Fruit fly (Drosophila melanogaster) whole organism, embryonic: ENCODE results near the gene Rab8.

Experiments used
- Atf-2 ChIP-seq: fragments of 200-800 bp; sonication (Bioruptor generic); optimal IDR thresholded peaks from 2 replicates; lab custom pipeline; 2016; ENCODE audit warnings: missing biosample characterization, missing genetic modification characterization
- B-H2 ChIP-seq: fragments of 200-800 bp; sonication (Bioruptor generic); optimal IDR thresholded peaks from 2 replicates; lab custom pipeline; 2018; ENCODE audit warnings: missing biosample characterization, mild to moderate bottlenecking, missing genetic modification characterization
- CG10321 ChIP-seq: fragments of 200-800 bp; sonication (Bioruptor generic); IDR thresholded peaks from 2 replicates; pipeline ENCODE4 v1.3.6; 2022; ENCODE audit warnings: missing biosample characterization, missing genetic modification characterization
- CG12769 ChIP-seq: fragments of 200-800 bp; sonication (Bioruptor generic); optimal IDR thresholded peaks from 2 replicates; lab custom pipeline; 2019; ENCODE audit warnings: missing biosample characterization, mild to moderate bottlenecking, missing genetic modification characterization, moderate library complexity
- CG13894 ChIP-seq: fragments of 200-800 bp; sonication (Bioruptor generic); optimal IDR thresholded peaks from 3 replicates; lab custom pipeline; 2018; ENCODE audit warnings: missing biosample characterization, mild to moderate bottlenecking, missing genetic modification characterization, moderate library complexity
- CG14667 ChIP-seq: fragments of 200-800 bp; sonication (Bioruptor generic); IDR thresholded peaks from 2 replicates; pipeline ENCODE4 v1.3.6; 2022; ENCODE audit warnings: missing biosample characterization, missing genetic modification characterization
- CG15479 ChIP-seq: fragments of 200-800 bp; sonication (Bioruptor generic); optimal IDR thresholded peaks from 3 replicates; lab custom pipeline; 2019; ENCODE audit warnings: missing biosample characterization, mild to moderate bottlenecking, missing genetic modification characterization, moderate library complexity
- CG17912 ChIP-seq: fragments of 200-800 bp; sonication (Bioruptor generic); optimal IDR thresholded peaks from 2 replicates; lab custom pipeline; 2018; ENCODE audit warnings: missing biosample characterization, mild to moderate bottlenecking, missing genetic modification characterization
- CG2116 ChIP-seq: fragments of 200-800 bp; sonication (Bioruptor generic); optimal IDR thresholded peaks from 3 replicates; lab custom pipeline; 2018; ENCODE audit warnings: missing biosample characterization, mild to moderate bottlenecking, missing genetic modification characterization
- CG2202 ChIP-seq: fragments of 200-800 bp; sonication (Bioruptor generic); optimal IDR thresholded peaks from 2 replicates; lab custom pipeline; 2018; ENCODE audit warnings: missing biosample characterization, mild to moderate bottlenecking, missing genetic modification characterization
- CG32767 ChIP-seq: fragments of 200-800 bp; sonication (Bioruptor generic); IDR thresholded peaks from 2 replicates; pipeline ENCODE4 v1.3.6; 2022; ENCODE audit warnings: missing biosample characterization, missing genetic modification characterization
- CG33557 ChIP-seq: fragments of 200-800 bp; sonication (Bioruptor generic); optimal IDR thresholded peaks from 2 replicates; lab custom pipeline; 2019; ENCODE audit warnings: missing biosample characterization, mild to moderate bottlenecking, missing genetic modification characterization, moderate library complexity
- CG34224 ChIP-seq: fragments of 200-800 bp; sonication (Bioruptor generic); IDR thresholded peaks from 3 replicates; pipeline ENCODE4 v1.3.6; 2022; ENCODE audit warnings: missing biosample characterization, missing genetic modification characterization; ENCODE audit not compliant: partially characterized antibody
- CG3838 ChIP-seq: fragments of 200-800 bp; sonication (Bioruptor generic); optimal IDR thresholded peaks from 3 replicates; lab custom pipeline; 2016; ENCODE audit warnings: missing biosample characterization, missing genetic modification characterization
- CG43689 ChIP-seq: fragments of 200-800 bp; sonication (Bioruptor generic); IDR thresholded peaks from 2 replicates; pipeline ENCODE4 v1.3.6; 2022; ENCODE audit warnings: missing biosample characterization, missing genetic modification characterization
- CG4404 ChIP-seq: fragments of 200-800 bp; sonication (Bioruptor generic); IDR thresholded peaks from 2 replicates; pipeline ENCODE4 v1.3.6; 2022; ENCODE audit warnings: missing biosample characterization, missing genetic modification characterization
- CG6854 ChIP-seq: fragments of 200-800 bp; sonication (Bioruptor generic); optimal IDR thresholded peaks from 3 replicates; lab custom pipeline; 2017; ENCODE audit warnings: missing biosample characterization, mild to moderate bottlenecking, missing genetic modification characterization
- CG8359 ChIP-seq: fragments of 200-800 bp; sonication (Bioruptor generic); optimal IDR thresholded peaks from 2 replicates; lab custom pipeline; 2017; ENCODE audit warnings: missing biosample characterization, mild to moderate bottlenecking, missing genetic modification characterization, borderline replicate concordance
- Camta ChIP-seq: fragments of 200-800 bp; sonication (Bioruptor generic); optimal IDR thresholded peaks from 2 replicates; lab custom pipeline; 2016; ENCODE audit warnings: missing biosample characterization, missing genetic modification characterization
- Chrac-16 ChIP-seq: fragments of 200-800 bp; sonication (Bioruptor generic); optimal IDR thresholded peaks from 3 replicates; lab custom pipeline; 2016; ENCODE audit warnings: missing biosample characterization, missing genetic modification characterization
- CoRest ChIP-seq: fragments of 200-800 bp; sonication (Bioruptor generic); optimal IDR thresholded peaks from 3 replicates; lab custom pipeline; 2018; ENCODE audit warnings: missing biosample characterization, mild to moderate bottlenecking, missing genetic modification characterization, moderate library complexity
- Mrtf ChIP-seq: fragments of 200-800 bp; sonication (Bioruptor generic); IDR thresholded peaks from 3 replicates; pipeline ENCODE4 v1.3.6; 2022; ENCODE audit warnings: missing biosample characterization, missing genetic modification characterization
- Ptx1 ChIP-seq: fragments of 200-800 bp; sonication (Bioruptor generic); IDR thresholded peaks from 2 replicates; pipeline ENCODE4 v1.3.6; 2022; ENCODE audit warnings: missing biosample characterization, missing genetic modification characterization
- Trl ChIP-seq, 3 experiments: fragments of >200 bp in 2 of 3; fragments of 200-800 bp in 1 of 3; sonication (Bioruptor generic) in 1 of 3; optimal IDR thresholded peaks; 2 replicates in 1 of 3; 3 replicates in 2 of 3; lab custom pipeline; 2016 to 2017; ENCODE audit warnings: missing biosample characterization in 1 of 3, missing genetic modification characterization in 1 of 3
- Vsx1 ChIP-seq: fragments of 200-800 bp; sonication (Bioruptor generic); optimal IDR thresholded peaks from 2 replicates; lab custom pipeline; 2017; ENCODE audit warnings: missing biosample characterization, mild to moderate bottlenecking, missing genetic modification characterization, missing genetic modification reagents
- amos ChIP-seq: fragments of 200-800 bp; sonication (Bioruptor generic); IDR thresholded peaks from 2 replicates; pipeline ENCODE4 v1.3.6; 2022; ENCODE audit warnings: missing biosample characterization, missing genetic modification characterization; ENCODE audit not compliant: partially characterized antibody
- bbx ChIP-seq: fragments of 200-800 bp; sonication (Bioruptor generic); IDR thresholded peaks from 2 replicates; pipeline ENCODE4 v1.3.6; 2022; ENCODE audit warnings: missing biosample characterization, missing genetic modification characterization; ENCODE audit not compliant: partially characterized antibody
- corto ChIP-seq: fragments of 200-800 bp; sonication (Bioruptor generic); optimal IDR thresholded peaks from 2 replicates; lab custom pipeline; 2016; ENCODE audit warnings: missing biosample characterization, mild to moderate bottlenecking, missing genetic modification characterization, moderate library complexity
- da ChIP-seq: fragments of 200-800 bp; sonication (Bioruptor generic); optimal IDR thresholded peaks from 2 replicates; lab custom pipeline; 2016; ENCODE audit warnings: missing biosample characterization, missing genetic modification characterization
- dimm ChIP-seq: fragments of 200-800 bp; sonication (Bioruptor generic); IDR thresholded peaks from 2 replicates; pipeline ENCODE4 v1.3.6; 2022; ENCODE audit warnings: missing biosample characterization, missing genetic modification characterization
- en ChIP-seq: fragments of 200-800 bp; sonication (Bioruptor generic); optimal IDR thresholded peaks from 2 replicates; lab custom pipeline; 2016; ENCODE audit warnings: missing biosample characterization, missing genetic modification characterization
- eyg ChIP-seq: fragments of 200-800 bp; sonication (Bioruptor generic); optimal IDR thresholded peaks from 3 replicates; lab custom pipeline; 2016; ENCODE audit warnings: missing biosample characterization, missing genetic modification characterization
- gsb ChIP-seq: fragments of 200-800 bp; sonication (Bioruptor generic); IDR thresholded peaks from 2 replicates; pipeline ENCODE4 v1.3.6; 2022; ENCODE audit warnings: missing biosample characterization, missing genetic modification characterization
- insv ChIP-seq, 2 experiments: fragments of 200-800 bp; sonication (Bioruptor generic); optimal IDR thresholded peaks; 3 replicates each; lab custom pipeline; 2016 to 2018; ENCODE audit warnings: missing biosample characterization in 2 of 2, missing genetic modification characterization in 2 of 2
- nau ChIP-seq: fragments of 200-800 bp; sonication (Bioruptor generic); optimal IDR thresholded peaks from 3 replicates; lab custom pipeline; 2017; ENCODE audit warnings: missing biosample characterization, mild to moderate bottlenecking, missing genetic modification characterization, missing genetic modification reagents
- nom ChIP-seq: fragments of 200-800 bp; sonication (Bioruptor generic); optimal IDR thresholded peaks from 2 replicates; lab custom pipeline; 2017; ENCODE audit warnings: missing biosample characterization, missing genetic modification characterization, mild to moderate bottlenecking, moderate library complexity, missing genetic modification reagents
- odd ChIP-seq: fragments of 200-800 bp; sonication (Bioruptor generic); optimal IDR thresholded peaks from 2 replicates; lab custom pipeline; 2017; ENCODE audit warnings: missing biosample characterization, mild to moderate bottlenecking, missing genetic modification characterization
- otp ChIP-seq: fragments of 200-800 bp; sonication (Bioruptor generic); IDR thresholded peaks from 3 replicates; pipeline ENCODE4, ENCODE4 v1.3.6; 2022; ENCODE audit warnings: missing biosample characterization, missing genetic modification characterization
- pb ChIP-seq: fragments of 200-800 bp; sonication (Bioruptor generic); optimal IDR thresholded peaks from 3 replicates; lab custom pipeline; 2016; ENCODE audit warnings: missing biosample characterization, missing genetic modification characterization
- scrt ChIP-seq: fragments of 200-800 bp; sonication (Bioruptor generic); optimal IDR thresholded peaks from 2 replicates; lab custom pipeline; 2018; ENCODE audit warnings: missing biosample characterization, mild to moderate bottlenecking, missing genetic modification characterization, moderate library complexity
- stwl ChIP-seq: fragments of 200-800 bp; sonication (Bioruptor generic); optimal IDR thresholded peaks from 3 replicates; lab custom pipeline; 2018; ENCODE audit warnings: missing biosample characterization, mild to moderate bottlenecking, missing genetic modification characterization, moderate library complexity
- tin ChIP-seq: fragments of 200-800 bp; sonication (Bioruptor generic); optimal IDR thresholded peaks from 3 replicates; lab custom pipeline; 2016; ENCODE audit warnings: missing biosample characterization, missing genetic modification characterization
- tll ChIP-seq, 2 experiments: fragments of 200-800 bp in 1 of 2; fragments of >200 bp in 1 of 2; sonication (Bioruptor generic) in 1 of 2; optimal IDR thresholded peaks; 2 replicates each; lab custom pipeline; 2017 to 2019; ENCODE audit warnings: missing biosample characterization in 2 of 2, missing genetic modification characterization in 2 of 2, mild to moderate bottlenecking in 1 of 2, moderate library complexity in 1 of 2
- tx ChIP-seq: fragments of 200-800 bp; sonication (Bioruptor generic); optimal IDR thresholded peaks from 2 replicates; lab custom pipeline; 2016; ENCODE audit warnings: missing biosample characterization, missing genetic modification characterization
- unpg ChIP-seq: fragments of 200-800 bp; sonication (Bioruptor generic); optimal IDR thresholded peaks from 3 replicates; lab custom pipeline; 2018; ENCODE audit warnings: missing biosample characterization, mild to moderate bottlenecking, missing genetic modification characterization, moderate library complexity
- vfl ChIP-seq: fragments of 200-800 bp; sonication (Bioruptor generic); optimal IDR thresholded peaks from 2 replicates; lab custom pipeline; 2016; ENCODE audit warnings: missing biosample characterization, missing genetic modification characterization
- vnd ChIP-seq: fragments of 200-800 bp; sonication (Bioruptor generic); IDR thresholded peaks from 3 replicates; pipeline ENCODE4 v1.3.6; 2022; ENCODE audit warnings: missing biosample characterization, missing genetic modification characterization; ENCODE audit not compliant: partially characterized antibody
- z ChIP-seq: fragments of 200-800 bp; sonication (Bioruptor generic); IDR thresholded peaks from 3 replicates; pipeline ENCODE4 v1.3.6; 2022; ENCODE audit warnings: missing biosample characterization, missing genetic modification characterization

The Rab8 gene

DNA sequence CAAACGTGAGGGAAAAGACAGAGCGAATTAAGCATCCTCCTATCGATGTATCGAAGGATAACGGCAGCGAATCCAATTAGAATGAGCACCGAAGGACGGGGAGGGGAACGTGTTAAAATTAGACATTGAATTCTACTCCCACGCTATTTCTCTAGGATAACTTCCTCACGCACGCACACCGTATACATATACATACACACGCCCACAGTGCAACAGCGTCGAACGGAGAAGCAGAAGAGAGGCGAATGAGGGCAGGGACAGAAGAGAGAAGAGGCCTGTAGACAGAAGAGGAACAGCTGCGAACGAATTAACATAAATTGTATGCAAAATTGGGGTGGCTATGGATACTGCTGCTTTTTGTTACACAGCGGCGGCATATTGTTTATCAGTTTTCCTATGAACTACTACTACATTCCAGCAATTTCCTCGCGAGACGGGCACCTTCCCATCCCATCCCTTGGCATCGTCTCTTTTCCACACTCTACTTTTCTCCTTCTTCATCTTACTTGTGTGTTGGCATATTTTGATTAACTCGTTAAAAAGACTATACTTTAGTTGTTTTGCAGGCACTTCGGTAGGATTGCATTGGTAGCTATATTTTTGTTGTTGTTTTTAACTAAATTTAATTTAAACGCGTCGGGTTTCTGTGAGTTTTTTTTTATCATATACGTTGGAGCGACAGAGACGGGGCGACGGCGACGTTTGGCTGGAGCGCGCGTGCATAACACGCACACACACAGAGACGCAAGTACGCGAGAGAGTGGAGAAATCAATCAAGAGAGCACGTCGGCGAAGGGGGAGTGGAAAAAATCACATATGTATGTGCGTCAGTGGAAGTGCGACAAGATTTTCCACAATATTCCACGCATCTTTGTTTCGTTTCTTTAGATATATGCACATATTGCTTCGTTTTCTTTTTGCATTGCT, 37.6 kb upstream of the Rab8 start (continued):
- no peak for TF ChIP-seq tll (GFP tag; optimal IDR thresholded peaks at IDR 0.05; lab: Kevin White, UChicago)
- TF ChIP-seq Trl (optimal IDR thresholded peaks at IDR 0.05; lab: Kevin White, UChicago), result peak; percentile 78 to 79
- peak; percentile 15 for TF ChIP-seq Trl (GFP tag; optimal IDR thresholded peaks at IDR 0.05; lab: Kevin White, UChicago)
- no peak for TF ChIP-seq gsb
- no peak for TF ChIP-seq Ptx1
- TF ChIP-seq stwl (tag; lab: Kevin White, UChicago), result no peak
- no peak for TF ChIP-seq CG13894
- TF ChIP-seq CG12769 (tag; lab: Kevin White, UChicago), result peak; percentile 55
- no peak for TF ChIP-seq CG2116 (GFP tag; lab: Kevin White, UChicago)
- no peak for TF ChIP-seq tx (GFP tag; lab: Kevin White, UChicago)
- no peak for TF ChIP-seq z (GFP tag; lab: Robert Waterston, UW)
- TF ChIP-seq CG15479 (GFP tag; lab: Kevin White, UChicago), result no peak
- peak; percentile 6; the same call in 1 of the 2 replicates for TF ChIP-seq CG32767 (GFP tag; lab: Robert Waterston, UW)
- peak in 1 of 2 experiments; percentile 91 for TF ChIP-seq insv (GFP tag; optimal IDR thresholded peaks at IDR 0.05; lab: Kevin White, UChicago)
- TF ChIP-seq corto (GFP tag; lab: Kevin White, UChicago), result no peak
- TF ChIP-seq CG34224, result no peak
- TF ChIP-seq CG8359 (GFP tag; lab: Kevin White, UChicago), result no peak
- TF ChIP-seq CG6854 (GFP tag; lab: Kevin White, UChicago), result no peak
- no peak for TF ChIP-seq CG10321
- no peak for TF ChIP-seq en (GFP tag; lab: Kevin White, UChicago)
- no peak for TF ChIP-seq CG33557
- TF ChIP-seq Camta, result no peak
- TF ChIP-seq CG3838 (GFP tag; lab: Kevin White, UChicago), result no peak
- no peak for TF ChIP-seq tin (GFP tag; lab: Kevin White, UChicago)
- TF ChIP-seq CoRest, result no peak
- no peak for TF ChIP-seq Chrac-16
- no peak for TF ChIP-seq odd
- TF ChIP-seq da, result no peak
- peak; percentile 75 for TF ChIP-seq nau
- peak; percentile 82 for TF ChIP-seq scrt (GFP tag; lab: Kevin White, UChicago)
- no peak for TF ChIP-seq B-H2 (GFP tag; lab: Kevin White, UChicago)
- TF ChIP-seq CG14667 (GFP tag; lab: Robert Waterston, UW), result no peak
- no peak for TF ChIP-seq vnd
- no peak for TF ChIP-seq eyg (GFP tag; lab: Kevin White, UChicago)
- no peak for TF ChIP-seq Vsx1 (GFP tag; lab: Kevin White, UChicago)
- TF ChIP-seq pb, result no peak
- TF ChIP-seq nom (GFP tag; lab: Kevin White, UChicago), result no peak
- 0 out of 2 replicates have a peak, but pooled peaks have one; percentile 34 for TF ChIP-seq bbx (GFP tag; lab: Robert Waterston, UW)
- TF ChIP-seq Atf-2 (GFP tag; lab: Kevin White, UChicago), result no peak
- 0 out of 2 replicates have a peak, but pooled peaks have one; percentile 4 for TF ChIP-seq amos (GFP tag; lab: Robert Waterston, UW)
- no peak for TF ChIP-seq otp (GFP tag; lab: Robert Waterston, UW)
- no peak for TF ChIP-seq CG17912 (GFP tag; lab: Kevin White, UChicago)
- TF ChIP-seq dimm, result no peak
- no peak for TF ChIP-seq CG43689 (GFP tag; lab: Robert Waterston, UW)
- no peak for TF ChIP-seq Mrtf
- no peak for TF ChIP-seq CG2202 (tag; lab: Kevin White, UChicago)
- TF ChIP-seq CG4404 (GFP tag; lab: Robert Waterston, UW), result no peak
- no peak for TF ChIP-seq unpg (GFP tag; lab: Kevin White, UChicago)
- no peak for TF ChIP-seq vfl (GFP tag; lab: Kevin White, UChicago)
